Worm (Caenorhabditis elegans): ENCODE measurements around the gene lem-4.

- TF ChIP-seq elt-3 (tag; optimal IDR thresholded peaks at IDR 0.05) (no peak), nhr-76 (tag; optimal IDR thresholded peaks at IDR 0.05) (no peak), unc-62 (GFP tag; optimal IDR thresholded peaks at IDR 0.05) (no peak), ceh-43 (GFP tag; optimal IDR thresholded peaks at IDR 0.05) (no peak), blmp-1 (tag; optimal IDR thresholded peaks at IDR 0.05) (no peak), lsy-2 (tag; optimal IDR thresholded peaks at IDR 0.05) (no peak)
These were observed 49.8 kb downstream of the lem-4 start, which contains the start of gene Y55F3BL.4 for ce11 chrIV:804802-805201.

Measured in whole organism, mixed stage, embryonic.